Fruit fly (Drosophila melanogaster): Measurements from ENCODE around the gene CG17801.
A peak's percentile ranks its signal among the peaks of the same experiment; 100 is the strongest.

DNA sequence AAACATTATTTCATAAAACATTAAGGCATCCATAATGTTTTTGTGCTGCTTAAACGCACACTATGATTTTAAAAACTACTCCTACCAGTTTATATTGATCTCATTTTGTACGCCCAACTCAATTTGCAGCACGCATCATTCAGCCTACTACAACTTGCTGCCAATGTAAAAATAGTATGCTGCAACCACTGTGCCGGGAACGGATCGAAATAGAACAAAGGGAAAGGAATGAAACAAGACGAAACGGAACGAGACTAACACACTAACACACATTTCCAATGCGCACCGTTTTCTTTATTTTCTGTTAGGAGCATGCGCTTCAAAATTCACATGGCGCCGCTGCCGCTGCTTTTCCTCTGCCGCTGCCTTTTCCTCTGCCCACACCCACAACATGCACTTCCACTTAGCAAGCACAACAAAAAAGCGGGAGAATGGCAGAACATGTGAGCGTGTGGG is 29.9 kb downstream of the CG17801 start:
- TF ChIP-seq Pif1A (GFP tag; optimal IDR thresholded peaks at IDR 0.05), result no peak
- TF ChIP-seq fd96Ca (GFP tag; IDR thresholded peaks at IDR 0.05), result peak; percentile 10; the same call in 1 of the 3 replicates
- no peak for TF ChIP-seq EcR (GFP tag; optimal IDR thresholded peaks at IDR 0.05)
- no peak for TF ChIP-seq CG13204 (GFP tag; optimal IDR thresholded peaks at IDR 0.05)
- TF ChIP-seq CG9948 (tag; optimal IDR thresholded peaks at IDR 0.05), result no peak
- TF ChIP-seq CG34367 (tag; optimal IDR thresholded peaks at IDR 0.05), result no peak
- TF ChIP-seq CG17806 (tag; optimal IDR thresholded peaks at IDR 0.05), result peak; percentile 30
- TF ChIP-seq Pif1B (GFP tag; optimal IDR thresholded peaks at IDR 0.05), result no peak
- no peak; the same call in 1 of the 2 replicates for TF ChIP-seq Ets98B (GFP tag; IDR thresholded peaks at IDR 0.05)

Data from whole organism, pupa.